Fruit fly (Drosophila melanogaster) whole organism, embryonic: ENCODE results near the gene Smvt.

Experiments used
- Aef1 ChIP-seq: fragments of 200-800 bp; sonication (Bioruptor generic); IDR thresholded peaks from 3 replicates; pipeline ENCODE4 v1.3.6; 2022; ENCODE audit warnings: missing biosample characterization, missing genetic modification characterization
- Antp ChIP-seq: fragments of 200-800 bp; sonication (Bioruptor generic); optimal IDR thresholded peaks from 3 replicates; lab custom pipeline; 2016; ENCODE audit warnings: missing biosample characterization, missing genetic modification characterization
- C15 ChIP-seq: fragments of 200-800 bp; sonication (Bioruptor generic); IDR thresholded peaks from 3 replicates; pipeline ENCODE4 v1.3.6; 2022; ENCODE audit warnings: missing biosample characterization, missing genetic modification characterization
- CG1024 ChIP-seq: fragments of 200-800 bp; sonication (Bioruptor generic); IDR thresholded peaks from 2 replicates; pipeline ENCODE4 v1.3.6; 2022; ENCODE audit warnings: missing biosample characterization, missing genetic modification characterization
- CG10462 ChIP-seq: fragments of 200-800 bp; sonication (Bioruptor generic); optimal IDR thresholded peaks from 2 replicates; lab custom pipeline; 2016; ENCODE audit warnings: missing biosample characterization, missing genetic modification characterization
- CG12744 ChIP-seq: fragments of 200-800 bp; sonication (Bioruptor generic); optimal IDR thresholded peaks from 2 replicates; lab custom pipeline; 2016; ENCODE audit warnings: missing biosample characterization, missing genetic modification characterization
- CG13287 ChIP-seq: fragments of 200-800 bp; sonication (Bioruptor generic); IDR thresholded peaks from 2 replicates; pipeline ENCODE4 v1.3.6; 2022; ENCODE audit warnings: missing biosample characterization, missing genetic modification characterization; ENCODE audit not compliant: partially characterized antibody
- CG14860 ChIP-seq: fragments of 200-800 bp; sonication (Bioruptor generic); IDR thresholded peaks from 3 replicates; pipeline ENCODE4 v1.3.6; 2022; ENCODE audit warnings: missing biosample characterization, missing genetic modification characterization; ENCODE audit not compliant: partially characterized antibody
- CG17186 ChIP-seq: fragments of 200-800 bp; sonication (Bioruptor generic); optimal IDR thresholded peaks from 3 replicates; lab custom pipeline; 2017; ENCODE audit warnings: missing biosample characterization, missing genetic modification reagents, missing genetic modification characterization
- CG17802 ChIP-seq: fragments of 200-800 bp; sonication (Bioruptor generic); optimal IDR thresholded peaks from 2 replicates; lab custom pipeline; 2018; ENCODE audit warnings: missing biosample characterization, mild to moderate bottlenecking, missing genetic modification characterization, moderate library complexity
- CG32772 ChIP-seq: fragments of 200-800 bp; sonication (Bioruptor generic); IDR thresholded peaks from 2 replicates; pipeline ENCODE4 v1.3.6; 2022; ENCODE audit warnings: missing biosample characterization, missing genetic modification characterization
- CG42726 ChIP-seq: fragments of 200-800 bp; sonication (Bioruptor generic); IDR thresholded peaks from 2 replicates; pipeline ENCODE4 v1.3.6; 2022; ENCODE audit warnings: missing biosample characterization, missing genetic modification characterization; ENCODE audit not compliant: partially characterized antibody
- CG4424 ChIP-seq: fragments of 200-800 bp; sonication (Bioruptor generic); optimal IDR thresholded peaks from 3 replicates; lab custom pipeline; 2016; ENCODE audit warnings: missing biosample characterization, missing genetic modification characterization
- CG8359 ChIP-seq: fragments of 200-800 bp; sonication (Bioruptor generic); optimal IDR thresholded peaks from 2 replicates; lab custom pipeline; 2017; ENCODE audit warnings: missing biosample characterization, mild to moderate bottlenecking, missing genetic modification characterization, borderline replicate concordance
- CG9727 ChIP-seq: fragments of 200-800 bp; sonication (Bioruptor generic); optimal IDR thresholded peaks from 3 replicates; lab custom pipeline; 2017; ENCODE audit warnings: missing biosample characterization, mild to moderate bottlenecking, missing genetic modification characterization
- CG9876 ChIP-seq: fragments of 200-800 bp; sonication (Bioruptor generic); optimal IDR thresholded peaks from 2 replicates; lab custom pipeline; 2016; ENCODE audit warnings: missing biosample characterization, missing genetic modification characterization
- Deaf1 ChIP-seq: fragments of 200-800 bp; optimal IDR thresholded peaks from 3 replicates; lab custom pipeline; 2019; ENCODE audit warnings: missing biosample characterization, mild to moderate bottlenecking, missing genetic modification characterization, moderate library complexity
- Drgx ChIP-seq: fragments of 200-800 bp; sonication (Bioruptor generic); IDR thresholded peaks from 2 replicates; pipeline ENCODE4 v1.3.6; 2022; ENCODE audit warnings: missing biosample characterization, missing genetic modification characterization
- H15 ChIP-seq: fragments of 200-800 bp; sonication (Bioruptor generic); IDR thresholded peaks from 3 replicates; pipeline ENCODE4 v1.3.6; 2022; ENCODE audit warnings: missing biosample characterization, missing genetic modification characterization
- HHEX ChIP-seq: fragments of 200-800 bp; sonication (Bioruptor generic); optimal IDR thresholded peaks from 3 replicates; lab custom pipeline; 2017; ENCODE audit warnings: missing biosample characterization, mild to moderate bottlenecking, missing genetic modification characterization, missing genetic modification reagents
- Med ChIP-seq: fragments of 200-800 bp; sonication (Bioruptor generic); peaks from one replicate; lab custom pipeline; 2016; ENCODE audit warnings: missing biosample characterization, missing genetic modification characterization, mild to moderate bottlenecking, inconsistent platforms, moderate library complexity
- Nf-YB ChIP-seq: fragments of 200-800 bp; sonication (Bioruptor generic); optimal IDR thresholded peaks from 3 replicates; lab custom pipeline; 2019; ENCODE audit warnings: missing biosample characterization, mild to moderate bottlenecking, missing genetic modification characterization, moderate library complexity
- Ptx1 ChIP-seq: fragments of 200-800 bp; sonication (Bioruptor generic); IDR thresholded peaks from 2 replicates; pipeline ENCODE4 v1.3.6; 2022; ENCODE audit warnings: missing biosample characterization, missing genetic modification characterization
- Sin3A ChIP-seq: fragments of >200 bp; optimal IDR thresholded peaks from 2 replicates; lab custom pipeline; 2018
- amos ChIP-seq: fragments of 200-800 bp; sonication (Bioruptor generic); IDR thresholded peaks from 2 replicates; pipeline ENCODE4 v1.3.6; 2022; ENCODE audit warnings: missing biosample characterization, missing genetic modification characterization; ENCODE audit not compliant: partially characterized antibody
- bsh ChIP-seq, 2 experiments: fragments of 200-800 bp; sonication (Bioruptor generic); optimal IDR thresholded peaks; 2 replicates each; lab custom pipeline; 2017 to 2018; ENCODE audit warnings: mild to moderate bottlenecking in 2 of 2, missing biosample characterization in 2 of 2, missing genetic modification characterization in 2 of 2, moderate library complexity in 1 of 2
- chinmo ChIP-seq: fragments of 200-800 bp; sonication (Bioruptor generic); IDR thresholded peaks from 4 replicates; pipeline ENCODE4 v1.3.6; 2022; ENCODE audit warnings: missing biosample characterization, missing genetic modification characterization; ENCODE audit not compliant: partially characterized antibody
- chm ChIP-seq: fragments of 200-800 bp; sonication (Bioruptor generic); IDR thresholded peaks from 2 replicates; pipeline ENCODE4 v1.3.6; 2022; ENCODE audit warnings: missing biosample characterization, missing genetic modification characterization
- crc ChIP-seq: fragments of 200-800 bp; sonication (Bioruptor generic); optimal IDR thresholded peaks from 2 replicates; lab custom pipeline; 2016; ENCODE audit warnings: missing biosample characterization, missing genetic modification characterization
- cwo ChIP-seq: fragments of 200-800 bp; sonication (Bioruptor generic); optimal IDR thresholded peaks from 3 replicates; lab custom pipeline; 2017; ENCODE audit warnings: missing biosample characterization, missing genetic modification characterization, mild to moderate bottlenecking, moderate library complexity, missing genetic modification reagents
- disco-r ChIP-seq: fragments of 200-800 bp; sonication (Bioruptor generic); optimal IDR thresholded peaks from 2 replicates; lab custom pipeline; 2016; ENCODE audit warnings: missing biosample characterization, missing genetic modification characterization
- fd3F ChIP-seq: fragments of 200-800 bp; sonication (Bioruptor generic); optimal IDR thresholded peaks from 2 replicates; lab custom pipeline; 2018; ENCODE audit warnings: missing biosample characterization, mild to moderate bottlenecking, missing genetic modification characterization, moderate library complexity
- gro ChIP-seq: fragments of 200-800 bp; sonication (Bioruptor generic); optimal IDR thresholded peaks from 2 replicates; lab custom pipeline; 2016; ENCODE audit warnings: missing biosample characterization, missing genetic modification characterization
- kni ChIP-seq: fragments of 200-800 bp; sonication (Bioruptor generic); optimal IDR thresholded peaks from 3 replicates; lab custom pipeline; 2017; ENCODE audit warnings: mild to moderate bottlenecking, missing biosample characterization, missing genetic modification reagents, missing genetic modification characterization
- knrl ChIP-seq: fragments of 200-800 bp; sonication (Bioruptor generic); IDR thresholded peaks from 3 replicates; pipeline ENCODE4 v1.3.6; 2022; ENCODE audit warnings: missing biosample characterization, missing genetic modification characterization; ENCODE audit not compliant: partially characterized antibody
- luna ChIP-seq: fragments of 200-800 bp; sonication (Bioruptor generic); optimal IDR thresholded peaks from 2 replicates; lab custom pipeline; 2016; ENCODE audit warnings: missing biosample characterization, missing genetic modification characterization
- nmo ChIP-seq: fragments of 200-800 bp; sonication (Bioruptor generic); optimal IDR thresholded peaks from 2 replicates; lab custom pipeline; 2018; ENCODE audit warnings: missing biosample characterization, mild to moderate bottlenecking, missing genetic modification characterization, moderate library complexity
- nom ChIP-seq: fragments of 200-800 bp; sonication (Bioruptor generic); optimal IDR thresholded peaks from 2 replicates; lab custom pipeline; 2017; ENCODE audit warnings: missing biosample characterization, missing genetic modification characterization, mild to moderate bottlenecking, moderate library complexity, missing genetic modification reagents
- pan ChIP-seq, 4 experiments: fragments of >200 bp in 3 of 4; fragments of 200-800 bp in 1 of 4; sonication (Bioruptor generic) in 1 of 4; optimal IDR thresholded peaks in 3 of 4; IDR thresholded peaks in 1 of 4; 2 replicates each; pipeline versions ENCODE4 v1.3.6 to Lab custom; 2017 to 2022; ENCODE audit warnings: missing biosample characterization in 2 of 4, missing genetic modification characterization in 2 of 4, mixed read lengths in 1 of 4
- pzg ChIP-seq: fragments of 200-800 bp; sonication (Bioruptor generic); optimal IDR thresholded peaks from 3 replicates; lab custom pipeline; 2018; ENCODE audit warnings: missing biosample characterization, mild to moderate bottlenecking, missing genetic modification characterization, moderate library complexity
- row ChIP-seq: fragments of 200-800 bp; sonication (Bioruptor generic); IDR thresholded peaks from 3 replicates; pipeline ENCODE4 v1.3.6; 2022; ENCODE audit warnings: missing biosample characterization, missing genetic modification characterization
- sens ChIP-seq: fragments of 200-800 bp; sonication (Bioruptor generic); peaks from one replicate; lab custom pipeline; 2016; ENCODE audit warnings: missing biosample characterization, missing genetic modification characterization
- slbo ChIP-seq: fragments of 200-800 bp; sonication (Bioruptor generic); IDR thresholded peaks from 2 replicates; pipeline ENCODE4 v1.3.6; 2022; ENCODE audit warnings: missing biosample characterization, missing genetic modification characterization
- sqz ChIP-seq: fragments of 200-800 bp; sonication (Bioruptor generic); optimal IDR thresholded peaks from 3 replicates; lab custom pipeline; 2018; ENCODE audit warnings: missing biosample characterization, mild to moderate bottlenecking, missing genetic modification characterization
- vvl ChIP-seq: fragments of 200-800 bp; sonication (Bioruptor generic); IDR thresholded peaks from 2 replicates; pipeline ENCODE4 v1.3.6; 2022; ENCODE audit warnings: missing biosample characterization, missing genetic modification characterization
- yki ChIP-seq: fragments of >200 bp; optimal IDR thresholded peaks from 3 replicates; lab custom pipeline; 2018
- zfh1 ChIP-seq: fragments of 200-800 bp; sonication (Bioruptor generic); IDR thresholded peaks from 3 replicates; pipeline ENCODE4 v1.3.6; 2022; ENCODE audit warnings: missing biosample characterization, missing genetic modification characterization

The Smvt gene

dm6 chr3R:31743279-31743678 is 18.1 kb downstream of the Smvt start, which contains the start of gene Tbca (continued):
- TF ChIP-seq Aef1 (peak; percentile 32; the same call in 1 of the 3 replicates), knrl (peak; percentile 53), CG17186 (GFP tag; lab: Kevin White, UChicago) (peak; percentile 55), nmo (GFP tag; lab: Kevin White, UChicago) (peak; percentile 4), CG13287 (GFP tag; lab: Robert Waterston, UW) (peak; percentile 72), chinmo (peak; percentile 78; the same call in 1 of the 4 replicates), CG12744 (no peak), C15 (GFP tag; lab: Robert Waterston, UW) (no peak), sqz (GFP tag; lab: Kevin White, UChicago) (peak; percentile 92), CG42726 (GFP tag; lab: Robert Waterston, UW) (peak; percentile 31; the same call in 1 of the 2 replicates), Sin3A (peak; percentile 8), amos (GFP tag; lab: Robert Waterston, UW) (peak; percentile 79)

- TF ChIP-seq chm (GFP tag; lab: Robert Waterston, UW) (no peak), CG10462 (GFP tag; lab: Kevin White, UChicago) (no peak), CG14860 (no peak), gro (GFP tag; lab: Kevin White, UChicago) (no peak), CG17802 (no peak), Drgx (GFP tag; lab: Robert Waterston, UW) (peak; percentile 34; the same call in 1 of the 2 replicates), Med (GFP tag; lab: Kevin White, UChicago) (peak; percentile 37), CG8359 (GFP tag; lab: Kevin White, UChicago) (no peak), Nf-YB (GFP tag; lab: Kevin White, UChicago) (no peak), H15 (GFP tag; lab: Robert Waterston, UW) (no peak), zfh1 (GFP tag; lab: Robert Waterston, UW) (0 out of 3 replicates have a peak, but pooled peaks have one; percentile 13), Ptx1 (GFP tag; lab: Robert Waterston, UW) (0 out of 2 replicates have a peak, but pooled peaks have one; percentile 11), CG32772 (GFP tag; lab: Robert Waterston, UW) (peak; percentile 10; the same call in 1 of the 2 replicates), CG42726 (GFP tag; lab: Robert Waterston, UW) (no peak), bsh (GFP tag; optimal IDR thresholded peaks at IDR 0.05; lab: Kevin White, UChicago) (peak in 1 of 2 experiments; percentile 13), nom (GFP tag; lab: Kevin White, UChicago) (no peak), pan (optimal IDR thresholded peaks at IDR 0.05; lab: Kevin White, UChicago) (no peak), pan (GFP tag; optimal IDR thresholded peaks at IDR 0.05 in 1 of 2, IDR thresholded peaks at IDR 0.05 in 1 of 2) (peak in 1 of 2 experiments; percentile 19), fd3F (no peak), row (GFP tag; lab: Robert Waterston, UW) (peak; percentile 20; the same call in 1 of the 3 replicates), kni (GFP tag; lab: Kevin White, UChicago) (no peak), vvl (GFP tag; lab: Robert Waterston, UW) (peak; percentile 44; the same call in 1 of the 2 replicates), Deaf1 (tag; lab: Kevin White, UChicago) (peak; percentile 21), sens (GFP tag; lab: Kevin White, UChicago) (peak; percentile 6), yki (lab: Kevin White, UChicago) (no peak)
These were observed 20.1 kb downstream of the Smvt start for dm6 chr3R:31741278-31741677.

- TF ChIP-seq crc (GFP tag; lab: Kevin White, UChicago) (no peak), pzg (GFP tag; lab: Kevin White, UChicago) (no peak), HHEX (GFP tag; lab: Kevin White, UChicago) (no peak), cwo (GFP tag; lab: Kevin White, UChicago) (no peak), CG9876 (GFP tag; lab: Kevin White, UChicago) (no peak), CG4424 (GFP tag; lab: Kevin White, UChicago) (no peak), Deaf1 (tag; lab: Kevin White, UChicago) (peak; percentile 93), CG1024 (no peak), Antp (GFP tag; lab: Kevin White, UChicago) (no peak), CG9727 (GFP tag; lab: Kevin White, UChicago) (no peak), luna (GFP tag; lab: Kevin White, UChicago) (no peak), slbo (GFP tag; lab: Robert Waterston, UW) (no peak), disco-r (GFP tag; lab: Kevin White, UChicago) (no peak)
These were observed 22.2 kb downstream of the Smvt start for dm6 chr3R:31739067-31739786.
